Worm (Caenorhabditis elegans): Measurements from ENCODE around the gene cyn-4.

DNA sequence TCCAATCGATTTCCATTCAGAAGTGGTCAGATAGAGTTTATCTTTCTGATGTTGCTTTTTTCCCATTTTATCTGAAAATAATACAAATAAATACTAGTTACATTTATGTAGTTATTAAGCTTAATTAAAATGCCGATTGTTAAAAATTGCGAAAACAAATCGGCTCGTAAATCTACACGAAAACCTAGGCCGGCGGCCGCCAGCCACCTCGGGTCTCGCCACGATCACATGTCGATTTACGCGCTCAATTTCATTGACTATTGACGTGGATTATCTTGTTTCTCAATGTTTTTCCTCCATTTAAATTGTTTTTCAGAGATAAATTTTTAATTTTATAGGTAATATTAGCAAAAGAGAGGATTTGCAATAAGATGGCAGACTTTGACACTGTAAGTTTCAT lies at the start of gene cyn-4, which contains the start of gene copz-1:
- TF ChIP-seq nhr-77 (tag; optimal IDR thresholded peaks at IDR 0.05) (no peak), nhr-10 (tag; optimal IDR thresholded peaks at IDR 0.05) (no peak), egl-27 (tag; optimal IDR thresholded peaks at IDR 0.05) (no peak), elt-3 (tag; optimal IDR thresholded peaks at IDR 0.05) (no peak), nhr-129 (tag; optimal IDR thresholded peaks at IDR 0.05) (peak; percentile 48), skn-1 (tag; optimal IDR thresholded peaks at IDR 0.05) (no peak), snpc-4 (tag; optimal IDR thresholded peaks at IDR 0.05) (peak; percentile 11)
